Fruit fly (Drosophila melanogaster) whole organism, embryonic: ENCODE data around the gene Pc.

Experiments used
- ATbp ChIP-seq: fragments of 200-800 bp; sonication (Bioruptor generic); optimal IDR thresholded peaks from 2 replicates; lab custom pipeline; 2017; ENCODE audit warnings: missing biosample characterization, mild to moderate bottlenecking, missing genetic modification characterization, missing genetic modification reagents
- Asciz ChIP-seq: fragments of 200-800 bp; sonication (Bioruptor generic); optimal IDR thresholded peaks from 2 replicates; lab custom pipeline; 2017; ENCODE audit warnings: missing biosample characterization, mild to moderate bottlenecking, missing genetic modification characterization, missing genetic modification reagents
- Awh ChIP-seq: fragments of 200-800 bp; sonication (Bioruptor generic); IDR thresholded peaks from 2 replicates; pipeline ENCODE4, ENCODE4 v1.3.6; 2022; ENCODE audit warnings: missing biosample characterization, missing genetic modification characterization
- B-H2 ChIP-seq: fragments of 200-800 bp; sonication (Bioruptor generic); optimal IDR thresholded peaks from 2 replicates; lab custom pipeline; 2018; ENCODE audit warnings: missing biosample characterization, mild to moderate bottlenecking, missing genetic modification characterization
- Blimp-1 ChIP-seq: fragments of 200-800 bp; sonication (Bioruptor generic); optimal IDR thresholded peaks from 3 replicates; lab custom pipeline; 2018; ENCODE audit warnings: missing biosample characterization, missing genetic modification characterization, mild to moderate bottlenecking, moderate library complexity, missing genetic modification reagents
- CG10431 ChIP-seq: fragments of 200-800 bp; sonication (Bioruptor generic); optimal IDR thresholded peaks from 3 replicates; lab custom pipeline; 2018; ENCODE audit warnings: missing biosample characterization, mild to moderate bottlenecking, missing genetic modification characterization
- CG10565 ChIP-seq: fragments of 200-800 bp; sonication (Bioruptor generic); optimal IDR thresholded peaks from 3 replicates; lab custom pipeline; 2016; ENCODE audit warnings: missing biosample characterization, mild to moderate bottlenecking, missing genetic modification characterization
- CG12071 ChIP-seq: fragments of 200-800 bp; sonication (Bioruptor generic); optimal IDR thresholded peaks from 3 replicates; lab custom pipeline; 2018; ENCODE audit warnings: missing biosample characterization, mild to moderate bottlenecking, missing genetic modification characterization
- CG12155 ChIP-seq: fragments of 200-800 bp; sonication (Bioruptor generic); optimal IDR thresholded peaks from 3 replicates; lab custom pipeline; 2016; ENCODE audit warnings: missing biosample characterization, missing genetic modification characterization
- CG13123 ChIP-seq: fragments of 200-800 bp; sonication (Bioruptor generic); optimal IDR thresholded peaks from 2 replicates; lab custom pipeline; 2016; ENCODE audit warnings: missing biosample characterization, missing genetic modification characterization
- CG13287 ChIP-seq: fragments of 200-800 bp; sonication (Bioruptor generic); IDR thresholded peaks from 2 replicates; pipeline ENCODE4 v1.3.6; 2022; ENCODE audit warnings: missing biosample characterization, missing genetic modification characterization; ENCODE audit not compliant: partially characterized antibody
- CG1603 ChIP-seq: fragments of 200-800 bp; sonication (Bioruptor generic); optimal IDR thresholded peaks from 2 replicates; lab custom pipeline; 2019; ENCODE audit warnings: missing biosample characterization, mild to moderate bottlenecking, missing genetic modification characterization, moderate library complexity
- CG17328 ChIP-seq: fragments of 200-800 bp; sonication (Bioruptor generic); IDR thresholded peaks from 2 replicates; pipeline ENCODE4 v1.3.6; 2022; ENCODE audit warnings: missing biosample characterization, missing genetic modification characterization
- CG18262 ChIP-seq: fragments of 200-800 bp; optimal IDR thresholded peaks from 3 replicates; lab custom pipeline; 2019; ENCODE audit warnings: missing biosample characterization, mild to moderate bottlenecking, missing genetic modification characterization, moderate library complexity
- CG31441 ChIP-seq: fragments of 200-800 bp; sonication (Bioruptor generic); IDR thresholded peaks from 2 replicates; pipeline ENCODE4 v1.3.6; 2022; ENCODE audit warnings: missing biosample characterization, missing genetic modification characterization
- CG32772 ChIP-seq: fragments of 200-800 bp; sonication (Bioruptor generic); IDR thresholded peaks from 2 replicates; pipeline ENCODE4 v1.3.6; 2022; ENCODE audit warnings: missing biosample characterization, missing genetic modification characterization
- CG4404 ChIP-seq: fragments of 200-800 bp; sonication (Bioruptor generic); IDR thresholded peaks from 2 replicates; pipeline ENCODE4 v1.3.6; 2022; ENCODE audit warnings: missing biosample characterization, missing genetic modification characterization
- CG4424 ChIP-seq: fragments of 200-800 bp; sonication (Bioruptor generic); optimal IDR thresholded peaks from 3 replicates; lab custom pipeline; 2016; ENCODE audit warnings: missing biosample characterization, missing genetic modification characterization
- CG6654 ChIP-seq: fragments of 200-800 bp; sonication (Bioruptor generic); optimal IDR thresholded peaks from 2 replicates; lab custom pipeline; 2017; ENCODE audit warnings: missing biosample characterization, mild to moderate bottlenecking, missing genetic modification characterization
- CG8290 ChIP-seq, 3 experiments: fragments of 200-800 bp; sonication (Bioruptor generic); optimal IDR thresholded peaks; 2 replicates each; lab custom pipeline; 2016 to 2019; ENCODE audit warnings: missing biosample characterization in 3 of 3, missing genetic modification characterization in 3 of 3, mild to moderate bottlenecking in 2 of 3, moderate library complexity in 1 of 3
- D19A ChIP-seq: fragments of 200-800 bp; optimal IDR thresholded peaks from 3 replicates; lab custom pipeline; 2019; ENCODE audit warnings: missing biosample characterization, mild to moderate bottlenecking, missing genetic modification characterization, moderate library complexity
- Drgx ChIP-seq: fragments of 200-800 bp; sonication (Bioruptor generic); IDR thresholded peaks from 2 replicates; pipeline ENCODE4 v1.3.6; 2022; ENCODE audit warnings: missing biosample characterization, missing genetic modification characterization
- Fer2 ChIP-seq: fragments of 200-800 bp; sonication (Bioruptor generic); optimal IDR thresholded peaks from 2 replicates; lab custom pipeline; 2018; ENCODE audit warnings: missing biosample characterization, mild to moderate bottlenecking, missing genetic modification characterization, moderate library complexity
- H15 ChIP-seq: fragments of 200-800 bp; sonication (Bioruptor generic); IDR thresholded peaks from 3 replicates; pipeline ENCODE4 v1.3.6; 2022; ENCODE audit warnings: missing biosample characterization, missing genetic modification characterization
- HLH3B ChIP-seq: fragments of 200-800 bp; sonication (Bioruptor generic); IDR thresholded peaks from 2 replicates; pipeline ENCODE4 v1.3.6; 2022; ENCODE audit warnings: missing biosample characterization, missing genetic modification characterization
- MESR4 ChIP-seq: fragments of 200-800 bp; sonication (Bioruptor generic); optimal IDR thresholded peaks from 2 replicates; lab custom pipeline; 2018; ENCODE audit warnings: missing biosample characterization, mild to moderate bottlenecking, missing genetic modification characterization, moderate library complexity
- Mrtf ChIP-seq: fragments of 200-800 bp; sonication (Bioruptor generic); IDR thresholded peaks from 3 replicates; pipeline ENCODE4 v1.3.6; 2022; ENCODE audit warnings: missing biosample characterization, missing genetic modification characterization
- Nf-YA ChIP-seq: fragments of 200-800 bp; sonication (Bioruptor generic); IDR thresholded peaks from 2 replicates; pipeline ENCODE4 v1.3.6; 2022; ENCODE audit warnings: missing biosample characterization, missing genetic modification characterization
- Opbp ChIP-seq: fragments of 200-800 bp; sonication (Bioruptor generic); IDR thresholded peaks from 3 replicates; pipeline ENCODE4 v1.3.6; 2022; ENCODE audit warnings: missing biosample characterization, missing genetic modification characterization; ENCODE audit not compliant: partially characterized antibody
- Pdp1 ChIP-seq, 2 experiments: fragments of 200-800 bp; sonication (Bioruptor generic); optimal IDR thresholded peaks; 3 replicates each; lab custom pipeline; 2016; ENCODE audit warnings: missing biosample characterization in 2 of 2, missing genetic modification characterization in 2 of 2, mild to moderate bottlenecking in 1 of 2, moderate library complexity in 1 of 2
- Trl ChIP-seq, 3 experiments: fragments of >200 bp in 2 of 3; fragments of 200-800 bp in 1 of 3; sonication (Bioruptor generic) in 1 of 3; optimal IDR thresholded peaks; 2 replicates in 1 of 3; 3 replicates in 2 of 3; lab custom pipeline; 2016 to 2017; ENCODE audit warnings: missing biosample characterization in 1 of 3, missing genetic modification characterization in 1 of 3
- YL-1 ChIP-seq: fragments of 200-800 bp; sonication (Bioruptor generic); optimal IDR thresholded peaks from 3 replicates; lab custom pipeline; 2017; ENCODE audit warnings: missing biosample characterization, mild to moderate bottlenecking, missing genetic modification characterization
- amos ChIP-seq: fragments of 200-800 bp; sonication (Bioruptor generic); IDR thresholded peaks from 2 replicates; pipeline ENCODE4 v1.3.6; 2022; ENCODE audit warnings: missing biosample characterization, missing genetic modification characterization; ENCODE audit not compliant: partially characterized antibody
- az2 ChIP-seq: fragments of 200-800 bp; sonication (Bioruptor generic); optimal IDR thresholded peaks from 3 replicates; lab custom pipeline; 2016; ENCODE audit warnings: missing biosample characterization, missing genetic modification characterization
- cwo ChIP-seq: fragments of 200-800 bp; sonication (Bioruptor generic); optimal IDR thresholded peaks from 3 replicates; lab custom pipeline; 2017; ENCODE audit warnings: missing biosample characterization, missing genetic modification characterization, mild to moderate bottlenecking, moderate library complexity, missing genetic modification reagents
- fd96Cb ChIP-seq: fragments of 200-800 bp; sonication (Bioruptor generic); optimal IDR thresholded peaks from 2 replicates; lab custom pipeline; 2018; ENCODE audit warnings: missing biosample characterization, mild to moderate bottlenecking, missing genetic modification characterization, moderate library complexity
- gem ChIP-seq: fragments of 200-800 bp; sonication (Bioruptor generic); optimal IDR thresholded peaks from 2 replicates; lab custom pipeline; 2019; ENCODE audit warnings: missing biosample characterization, mild to moderate bottlenecking, missing genetic modification characterization, moderate library complexity
- grau ChIP-seq: fragments of 200-800 bp; optimal IDR thresholded peaks from 3 replicates; lab custom pipeline; 2019; ENCODE audit warnings: missing biosample characterization, mild to moderate bottlenecking, missing genetic modification characterization, moderate library complexity
- jigr1 ChIP-seq: fragments of 200-800 bp; sonication (Bioruptor generic); IDR thresholded peaks from 3 replicates; pipeline ENCODE4 v1.3.6; 2022; ENCODE audit warnings: missing biosample characterization, missing genetic modification characterization
- lbe ChIP-seq: fragments of 200-800 bp; sonication (Bioruptor generic); optimal IDR thresholded peaks from 2 replicates; lab custom pipeline; 2016; ENCODE audit warnings: missing biosample characterization, mild to moderate bottlenecking, missing genetic modification characterization
- lmd ChIP-seq: fragments of 200-800 bp; sonication (Bioruptor generic); IDR thresholded peaks from 2 replicates; pipeline ENCODE4 v1.3.6; 2022; ENCODE audit warnings: missing biosample characterization, missing genetic modification characterization
- oc ChIP-seq: fragments of 200-800 bp; sonication (Bioruptor generic); optimal IDR thresholded peaks from 2 replicates; lab custom pipeline; 2018; ENCODE audit warnings: missing biosample characterization, mild to moderate bottlenecking, missing genetic modification characterization, moderate library complexity
- sisA ChIP-seq: fragments of 200-800 bp; sonication (Bioruptor generic); IDR thresholded peaks from 2 replicates; pipeline ENCODE4 v1.3.6; 2022; ENCODE audit warnings: missing biosample characterization, missing genetic modification characterization
- sob ChIP-seq: fragments of 200-800 bp; sonication (Bioruptor generic); IDR thresholded peaks from 2 replicates; pipeline ENCODE4 v1.3.6; 2022; ENCODE audit warnings: missing biosample characterization, missing genetic modification characterization
- sr ChIP-seq: fragments of 200-800 bp; sonication (Bioruptor generic); IDR thresholded peaks from 3 replicates; pipeline ENCODE4 v1.3.6; 2022; ENCODE audit warnings: missing biosample characterization, missing genetic modification characterization
- ttk ChIP-seq: fragments of 200-800 bp; sonication (Bioruptor generic); IDR thresholded peaks from 2 replicates; pipeline ENCODE4 v2.1.2; 2022; ENCODE audit warnings: missing biosample characterization, missing genetic modification characterization

Pc gene

DNA sequence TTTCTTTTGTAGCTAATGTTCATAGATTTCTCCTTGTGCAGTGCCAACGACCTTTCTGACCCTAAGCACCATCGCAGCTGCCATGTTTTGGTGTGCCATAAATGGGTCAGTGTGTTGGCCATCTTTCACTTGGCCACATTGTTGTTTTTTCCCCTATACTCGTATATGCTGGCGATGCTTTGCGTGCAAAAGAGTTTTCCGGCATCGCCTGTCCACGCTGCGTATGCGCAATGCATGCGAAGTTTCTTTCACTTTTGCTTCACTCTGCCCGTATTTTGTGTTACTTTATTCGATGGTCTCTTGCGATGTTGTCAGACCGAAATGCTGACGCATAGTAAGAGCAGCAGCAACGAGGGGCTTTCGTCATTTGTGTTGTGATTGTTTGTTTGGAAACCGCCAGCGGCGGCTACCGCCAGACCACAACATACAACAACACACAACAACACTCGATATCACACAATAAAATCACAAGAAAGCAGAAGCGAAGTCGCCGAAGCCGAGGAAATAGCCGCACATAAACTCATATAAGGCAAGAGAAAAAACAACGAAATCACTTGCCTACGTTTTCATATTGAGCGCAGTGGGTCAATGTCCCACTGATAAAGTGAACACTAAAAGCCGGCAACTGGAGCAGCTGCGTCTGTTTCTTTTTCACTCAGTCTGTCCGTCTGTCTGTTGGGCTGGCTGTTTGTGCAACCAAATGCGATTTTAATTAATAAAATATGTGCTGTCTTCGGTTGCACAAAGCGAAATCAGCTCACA is 56.2 kb downstream of the Pc start (continued):
- TF ChIP-seq Trl (optimal IDR thresholded peaks at IDR 0.05; lab: Kevin White, UChicago) (no peak), Trl (GFP tag; optimal IDR thresholded peaks at IDR 0.05; lab: Kevin White, UChicago) (no peak), CG13123 (GFP tag; lab: Kevin White, UChicago) (no peak), CG10565 (GFP tag; lab: Kevin White, UChicago) (no peak), Nf-YA (GFP tag; lab: Robert Waterston, UW) (no peak), MESR4 (no peak), B-H2 (GFP tag; lab: Kevin White, UChicago) (no peak), CG13287 (GFP tag; lab: Robert Waterston, UW) (no peak), sr (GFP tag; lab: Robert Waterston, UW) (no peak), Opbp (no peak), YL-1 (GFP tag; lab: Kevin White, UChicago) (no peak), az2 (GFP tag; lab: Kevin White, UChicago) (no peak), amos (GFP tag; lab: Robert Waterston, UW) (no peak), Pdp1 (GFP tag; optimal IDR thresholded peaks at IDR 0.05; lab: Kevin White, UChicago) (peak in 1 of 2 experiments; percentile 39), jigr1 (GFP tag; lab: Robert Waterston, UW) (no peak)

DNA sequence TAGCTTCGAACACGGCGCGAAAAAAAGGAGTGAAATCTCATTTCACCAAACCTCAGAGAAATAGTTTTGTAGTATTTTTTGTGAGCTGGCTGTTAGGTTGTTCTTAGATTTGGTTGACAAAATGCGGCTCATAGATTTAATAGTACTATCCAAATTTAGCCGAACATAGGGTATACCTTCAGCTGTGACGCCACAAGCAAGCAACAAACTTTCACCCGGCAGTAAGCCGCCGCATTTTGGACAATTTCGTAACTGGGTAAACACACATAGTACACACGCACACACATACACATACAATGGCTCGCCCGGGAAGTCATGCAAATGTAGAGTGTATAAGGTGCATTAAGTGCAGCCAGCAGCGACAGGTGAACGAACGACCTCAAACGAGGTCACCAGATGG is 58.6 kb downstream of the Pc start:
- TF ChIP-seq D19A (tag; lab: Kevin White, UChicago) (peak; percentile 47), CG8290 (GFP tag; optimal IDR thresholded peaks at IDR 0.05; lab: Kevin White, UChicago) (no peak), CG8290 (tag; optimal IDR thresholded peaks at IDR 0.05; lab: Kevin White, UChicago) (no peak), H15 (0 out of 3 replicates have a peak, but pooled peaks have one; percentile 7), fd96Cb (tag; lab: Kevin White, UChicago) (peak; percentile 14), CG4404 (GFP tag; lab: Robert Waterston, UW) (no peak), Pdp1 (GFP tag; optimal IDR thresholded peaks at IDR 0.05; lab: Kevin White, UChicago) (peak in 1 of 2 experiments; percentile 38), Fer2 (tag; lab: Kevin White, UChicago) (no peak), Blimp-1 (GFP tag; lab: Kevin White, UChicago) (peak; percentile 77), Asciz (GFP tag; lab: Kevin White, UChicago) (peak; percentile 40), CG18262 (tag; lab: Kevin White, UChicago) (peak; percentile 18), CG4424 (GFP tag; lab: Kevin White, UChicago) (peak; percentile 17), HLH3B (GFP tag; lab: Robert Waterston, UW) (peak; percentile 34; the same call in 1 of the 2 replicates), Mrtf (GFP tag; lab: Robert Waterston, UW) (no peak), CG12155 (GFP tag; lab: Kevin White, UChicago) (no peak), gem (tag; lab: Kevin White, UChicago) (peak; percentile 38), Drgx (GFP tag; lab: Robert Waterston, UW) (peak; percentile 41), ATbp (GFP tag; lab: Kevin White, UChicago) (peak; percentile 68), lbe (no peak), oc (peak; percentile 37), ttk (0 out of 2 replicates have a peak, but pooled peaks have one; percentile 24), CG17328 (GFP tag; lab: Robert Waterston, UW) (0 out of 2 replicates have a peak, but pooled peaks have one; percentile 4), sob (GFP tag; lab: Robert Waterston, UW) (no peak), sisA (GFP tag; lab: Robert Waterston, UW) (peak; percentile 44), Awh (GFP tag; lab: Robert Waterston, UW) (0 out of 2 replicates have a peak, but pooled peaks have one; percentile 45), CG10431 (GFP tag; lab: Kevin White, UChicago) (peak; percentile 11), CG31441 (GFP tag; lab: Robert Waterston, UW) (0 out of 2 replicates have a peak, but pooled peaks have one; percentile 14), CG1603 (tag; lab: Kevin White, UChicago) (peak; percentile 57), cwo (GFP tag; lab: Kevin White, UChicago) (no peak), CG12071 (GFP tag; lab: Kevin White, UChicago) (peak; percentile 3), CG32772 (peak; percentile 13; the same call in 1 of the 2 replicates), lmd (GFP tag; lab: Robert Waterston, UW) (peak; percentile 7; the same call in 1 of the 2 replicates), grau (tag; lab: Kevin White, UChicago) (no peak), CG6654 (GFP tag; lab: Kevin White, UChicago) (peak; percentile 9)
